Fruit fly (Drosophila melanogaster) whole organism, embryonic: ENCODE data around the gene CG7276.

ENCODE experiments used
- CG10147 ChIP-seq: fragments of 200-800 bp; sonication (Bioruptor generic); optimal IDR thresholded peaks from 2 replicates; lab custom pipeline; 2019; ENCODE audit warnings: missing biosample characterization, mild to moderate bottlenecking, missing genetic modification characterization, moderate library complexity
- CG1024 ChIP-seq: fragments of 200-800 bp; sonication (Bioruptor generic); IDR thresholded peaks from 2 replicates; pipeline ENCODE4 v1.3.6; 2022; ENCODE audit warnings: missing biosample characterization, missing genetic modification characterization
- CG10431 ChIP-seq: fragments of 200-800 bp; sonication (Bioruptor generic); optimal IDR thresholded peaks from 3 replicates; lab custom pipeline; 2018; ENCODE audit warnings: missing biosample characterization, mild to moderate bottlenecking, missing genetic modification characterization
- CG10565 ChIP-seq: fragments of 200-800 bp; sonication (Bioruptor generic); optimal IDR thresholded peaks from 3 replicates; lab custom pipeline; 2016; ENCODE audit warnings: missing biosample characterization, mild to moderate bottlenecking, missing genetic modification characterization
- CG1233 ChIP-seq: fragments of 200-800 bp; sonication (Bioruptor generic); optimal IDR thresholded peaks from 4 replicates; lab custom pipeline; 2018; ENCODE audit warnings: missing biosample characterization, mild to moderate bottlenecking, missing genetic modification characterization
- CG12391 ChIP-seq: fragments of 200-800 bp; sonication (Bioruptor generic); optimal IDR thresholded peaks from 3 replicates; lab custom pipeline; 2018; ENCODE audit warnings: missing biosample characterization, mild to moderate bottlenecking, missing genetic modification characterization, moderate library complexity
- CG12744 ChIP-seq: fragments of 200-800 bp; sonication (Bioruptor generic); optimal IDR thresholded peaks from 2 replicates; lab custom pipeline; 2016; ENCODE audit warnings: missing biosample characterization, missing genetic modification characterization
- CG13424 ChIP-seq: fragments of 200-800 bp; sonication (Bioruptor generic); optimal IDR thresholded peaks from 2 replicates; lab custom pipeline; 2019; ENCODE audit warnings: missing biosample characterization, mild to moderate bottlenecking, missing genetic modification characterization, moderate library complexity
- CG14860 ChIP-seq: fragments of 200-800 bp; sonication (Bioruptor generic); IDR thresholded peaks from 3 replicates; pipeline ENCODE4 v1.3.6; 2022; ENCODE audit warnings: missing biosample characterization, missing genetic modification characterization; ENCODE audit not compliant: partially characterized antibody
- CG16813 ChIP-seq: fragments of 200-800 bp; sonication (Bioruptor generic); IDR thresholded peaks from 3 replicates; pipeline ENCODE4 v1.3.6; 2022; ENCODE audit warnings: missing biosample characterization, missing genetic modification characterization; ENCODE audit not compliant: partially characterized antibody
- CG17359 ChIP-seq: fragments of 200-800 bp; sonication (Bioruptor generic); optimal IDR thresholded peaks from 3 replicates; lab custom pipeline; 2018; ENCODE audit warnings: missing biosample characterization, mild to moderate bottlenecking, missing genetic modification characterization, moderate library complexity
- CG1792 ChIP-seq: fragments of 200-800 bp; sonication (Bioruptor generic); optimal IDR thresholded peaks from 2 replicates; lab custom pipeline; 2016; ENCODE audit warnings: missing biosample characterization, missing genetic modification characterization
- CG18764 ChIP-seq: fragments of 200-800 bp; sonication (Bioruptor generic); optimal IDR thresholded peaks from 3 replicates; lab custom pipeline; 2016; ENCODE audit warnings: missing biosample characterization, missing genetic modification characterization
- CG2120 ChIP-seq: fragments of 200-800 bp; sonication (Bioruptor generic); optimal IDR thresholded peaks from 3 replicates; lab custom pipeline; 2016; ENCODE audit warnings: missing biosample characterization, missing genetic modification characterization
- CG3163 ChIP-seq: fragments of 200-800 bp; sonication (Bioruptor generic); optimal IDR thresholded peaks from 3 replicates; lab custom pipeline; 2016; ENCODE audit warnings: missing biosample characterization, missing genetic modification characterization
- CG3726 ChIP-seq: fragments of 200-800 bp; sonication (Bioruptor generic); IDR thresholded peaks from 3 replicates; pipeline ENCODE4, ENCODE4 v1.3.6; 2022; ENCODE audit warnings: missing biosample characterization, missing genetic modification characterization
- CG4282 ChIP-seq: fragments of 200-800 bp; sonication (Bioruptor generic); optimal IDR thresholded peaks from 2 replicates; lab custom pipeline; 2016; ENCODE audit warnings: missing biosample characterization, missing genetic modification characterization
- CG6254 ChIP-seq: fragments of 200-800 bp; sonication (Bioruptor generic); optimal IDR thresholded peaks from 3 replicates; lab custom pipeline; 2017; ENCODE audit warnings: mild to moderate bottlenecking, missing biosample characterization, missing genetic modification reagents, missing genetic modification characterization
- CG7357 ChIP-seq: fragments of 200-800 bp; sonication (Bioruptor generic); IDR thresholded peaks from 3 replicates; pipeline ENCODE4 v1.3.6; 2022; ENCODE audit warnings: missing biosample characterization, missing genetic modification characterization
- CG7786 ChIP-seq: fragments of 200-800 bp; sonication (Bioruptor generic); optimal IDR thresholded peaks from 2 replicates; lab custom pipeline; 2016; ENCODE audit warnings: missing biosample characterization, missing genetic modification characterization
- CG7963 ChIP-seq: fragments of 200-800 bp; sonication (Bioruptor generic); IDR thresholded peaks from 3 replicates; pipeline ENCODE4 v1.3.6; 2022; ENCODE audit warnings: missing biosample characterization, missing genetic modification characterization; ENCODE audit not compliant: partially characterized antibody
- CG8089 ChIP-seq: fragments of 200-800 bp; sonication (Bioruptor generic); optimal IDR thresholded peaks from 3 replicates; lab custom pipeline; 2016; ENCODE audit warnings: missing biosample characterization, missing genetic modification characterization
- CG8290 ChIP-seq, 3 experiments: fragments of 200-800 bp; sonication (Bioruptor generic); optimal IDR thresholded peaks; 2 replicates each; lab custom pipeline; 2016 to 2019; ENCODE audit warnings: missing biosample characterization in 3 of 3, missing genetic modification characterization in 3 of 3, mild to moderate bottlenecking in 2 of 3, moderate library complexity in 1 of 3
- CG8478 ChIP-seq: fragments of >200 bp; optimal IDR thresholded peaks from 2 replicates; lab custom pipeline; 2018
- CG9876 ChIP-seq: fragments of 200-800 bp; sonication (Bioruptor generic); optimal IDR thresholded peaks from 2 replicates; lab custom pipeline; 2016; ENCODE audit warnings: missing biosample characterization, missing genetic modification characterization
- Camta ChIP-seq: fragments of 200-800 bp; sonication (Bioruptor generic); optimal IDR thresholded peaks from 2 replicates; lab custom pipeline; 2016; ENCODE audit warnings: missing biosample characterization, missing genetic modification characterization
- Doc2 ChIP-seq: fragments of 200-800 bp; sonication (Bioruptor generic); IDR thresholded peaks from 2 replicates; pipeline ENCODE4 v1.3.6; 2022; ENCODE audit warnings: missing biosample characterization, missing genetic modification characterization
- E2f1 ChIP-seq: fragments of 200-800 bp; sonication (Bioruptor generic); IDR thresholded peaks from 2 replicates; pipeline ENCODE4 v1.3.6; 2022; ENCODE audit warnings: missing biosample characterization, missing genetic modification characterization
- Jarid2 ChIP-seq: fragments of 200-800 bp; sonication (Bioruptor generic); optimal IDR thresholded peaks from 3 replicates; lab custom pipeline; 2017; ENCODE audit warnings: mild to moderate bottlenecking, missing biosample characterization, missing genetic modification reagents, missing genetic modification characterization
- MBD-R2 ChIP-seq: fragments of 200-800 bp; sonication (Bioruptor generic); IDR thresholded peaks from 2 replicates; pipeline ENCODE4 v1.3.6; 2022; ENCODE audit warnings: missing biosample characterization, missing genetic modification characterization
- Mes4 ChIP-seq: fragments of 200-800 bp; sonication (Bioruptor generic); optimal IDR thresholded peaks from 2 replicates; lab custom pipeline; 2016; ENCODE audit warnings: missing biosample characterization, missing genetic modification characterization
- Opbp ChIP-seq: fragments of 200-800 bp; sonication (Bioruptor generic); IDR thresholded peaks from 3 replicates; pipeline ENCODE4 v1.3.6; 2022; ENCODE audit warnings: missing biosample characterization, missing genetic modification characterization; ENCODE audit not compliant: partially characterized antibody
- PHDP ChIP-seq: fragments of 200-800 bp; sonication (Bioruptor generic); optimal IDR thresholded peaks from 3 replicates; lab custom pipeline; 2018; ENCODE audit warnings: missing biosample characterization, mild to moderate bottlenecking, missing genetic modification characterization, moderate library complexity
- Spps ChIP-seq: fragments of 200-800 bp; sonication (Bioruptor generic); optimal IDR thresholded peaks from 2 replicates; lab custom pipeline; 2018; ENCODE audit warnings: missing biosample characterization, mild to moderate bottlenecking, missing genetic modification characterization
- Ssrp ChIP-seq: fragments of 200-800 bp; sonication (Bioruptor generic); optimal IDR thresholded peaks from 2 replicates; lab custom pipeline; 2018; ENCODE audit warnings: missing biosample characterization, mild to moderate bottlenecking, missing genetic modification characterization, moderate library complexity
- az2 ChIP-seq: fragments of 200-800 bp; sonication (Bioruptor generic); optimal IDR thresholded peaks from 3 replicates; lab custom pipeline; 2016; ENCODE audit warnings: missing biosample characterization, missing genetic modification characterization
- br ChIP-seq: fragments of >200 bp; optimal IDR thresholded peaks from 2 replicates; lab custom pipeline; 2017
- caup ChIP-seq: fragments of 200-800 bp; sonication (Bioruptor generic); optimal IDR thresholded peaks from 3 replicates; lab custom pipeline; 2017; ENCODE audit warnings: missing biosample characterization, mild to moderate bottlenecking, missing genetic modification characterization, moderate library complexity; ENCODE audit not compliant: severe bottlenecking
- cg ChIP-seq: fragments of 200-800 bp; sonication (Bioruptor generic); optimal IDR thresholded peaks from 3 replicates; lab custom pipeline; 2019; ENCODE audit warnings: missing biosample characterization, mild to moderate bottlenecking, missing genetic modification characterization, moderate library complexity
- fd3F ChIP-seq: fragments of 200-800 bp; sonication (Bioruptor generic); optimal IDR thresholded peaks from 2 replicates; lab custom pipeline; 2018; ENCODE audit warnings: missing biosample characterization, mild to moderate bottlenecking, missing genetic modification characterization, moderate library complexity
- gro ChIP-seq: fragments of 200-800 bp; sonication (Bioruptor generic); optimal IDR thresholded peaks from 2 replicates; lab custom pipeline; 2016; ENCODE audit warnings: missing biosample characterization, missing genetic modification characterization
- jumu ChIP-seq: fragments of 200-800 bp; sonication (Bioruptor generic); optimal IDR thresholded peaks from 3 replicates; lab custom pipeline; 2016; ENCODE audit warnings: missing biosample characterization, missing genetic modification characterization
- klu ChIP-seq: fragments of 200-800 bp; sonication (Bioruptor generic); IDR thresholded peaks from 2 replicates; pipeline ENCODE4 v1.3.6; 2022; ENCODE audit warnings: missing biosample characterization, missing genetic modification characterization
- oc ChIP-seq: fragments of 200-800 bp; sonication (Bioruptor generic); optimal IDR thresholded peaks from 2 replicates; lab custom pipeline; 2018; ENCODE audit warnings: missing biosample characterization, mild to moderate bottlenecking, missing genetic modification characterization, moderate library complexity
- pb ChIP-seq: fragments of 200-800 bp; sonication (Bioruptor generic); optimal IDR thresholded peaks from 3 replicates; lab custom pipeline; 2016; ENCODE audit warnings: missing biosample characterization, missing genetic modification characterization
- pum ChIP-seq: fragments of 200-800 bp; sonication (Bioruptor generic); optimal IDR thresholded peaks from 2 replicates; lab custom pipeline; 2016; ENCODE audit warnings: missing biosample characterization, missing genetic modification characterization
- sim ChIP-seq: fragments of 200-800 bp; sonication (Bioruptor generic); IDR thresholded peaks from 2 replicates; pipeline ENCODE4 v1.3.6; 2022; ENCODE audit warnings: missing biosample characterization, missing genetic modification characterization
- sob ChIP-seq: fragments of 200-800 bp; sonication (Bioruptor generic); IDR thresholded peaks from 2 replicates; pipeline ENCODE4 v1.3.6; 2022; ENCODE audit warnings: missing biosample characterization, missing genetic modification characterization
- sr ChIP-seq: fragments of 200-800 bp; sonication (Bioruptor generic); IDR thresholded peaks from 3 replicates; pipeline ENCODE4 v1.3.6; 2022; ENCODE audit warnings: missing biosample characterization, missing genetic modification characterization

Gene CG7276

DNA sequence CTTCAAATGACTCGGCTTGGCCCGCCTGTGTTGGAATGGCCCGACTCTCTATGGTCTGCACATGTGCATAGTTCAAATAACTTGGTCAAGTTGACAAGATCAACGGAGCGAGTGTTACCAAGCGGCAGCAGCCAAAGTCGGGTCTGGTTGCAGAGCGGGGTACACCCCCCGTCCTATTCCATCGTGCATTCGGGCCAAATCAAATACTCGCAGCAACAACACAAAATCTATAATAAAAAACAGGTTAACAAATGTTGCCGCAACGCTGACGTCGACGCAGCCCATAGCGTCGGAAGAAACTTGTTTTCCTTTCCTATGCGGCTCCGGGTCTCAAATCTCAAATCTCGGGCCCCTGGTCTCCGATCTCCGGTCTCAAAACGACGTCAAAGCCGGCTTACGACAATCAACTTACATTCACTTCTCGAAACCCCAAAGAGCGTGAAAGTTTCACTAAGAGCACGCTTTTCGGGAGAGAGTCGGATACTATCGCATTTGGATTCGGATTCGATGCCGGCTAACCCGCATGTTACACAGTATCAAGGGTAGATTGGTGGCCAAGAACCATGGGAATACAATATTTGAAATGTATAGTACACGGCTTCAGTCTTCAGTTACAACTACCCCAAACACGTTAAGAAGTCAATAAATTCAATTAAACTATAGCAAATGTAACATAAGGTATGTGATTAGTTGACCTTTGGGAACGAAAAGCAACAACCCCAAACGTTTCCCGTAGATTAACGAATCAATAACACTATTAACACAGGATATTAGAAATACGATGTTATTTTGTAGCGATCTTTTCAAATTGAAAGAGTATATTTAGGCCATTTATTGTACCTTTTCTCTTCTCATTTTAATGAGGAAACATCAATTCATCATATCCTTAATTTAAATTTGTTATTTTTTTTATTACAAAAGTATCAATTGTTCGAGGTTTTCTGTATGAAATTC, 36.5 kb downstream of the CG7276 start (continued):
- peak; percentile 46 for TF ChIP-seq Mes4 (GFP tag; lab: Kevin White, UChicago)
- TF ChIP-seq az2: peak; percentile 65
- TF ChIP-seq Ssrp (tag; lab: Kevin White, UChicago): peak; percentile 65
- no peak for TF ChIP-seq CG10565 (GFP tag; lab: Kevin White, UChicago)
- TF ChIP-seq CG6254 (GFP tag; lab: Kevin White, UChicago): no peak
- peak; percentile 51 for TF ChIP-seq Camta
- TF ChIP-seq CG7786 (GFP tag; lab: Kevin White, UChicago): peak; percentile 42
- no peak for TF ChIP-seq CG8478 (lab: Kevin White, UChicago)
- peak; percentile 49 for TF ChIP-seq jumu
- no peak for TF ChIP-seq sob (GFP tag; lab: Robert Waterston, UW)
- no peak for TF ChIP-seq CG3726
- TF ChIP-seq gro (GFP tag; lab: Kevin White, UChicago): peak; percentile 48
- TF ChIP-seq CG8290 (GFP tag; optimal IDR thresholded peaks at IDR 0.05; lab: Kevin White, UChicago): peak; percentile 41
- TF ChIP-seq CG8290 (tag; optimal IDR thresholded peaks at IDR 0.05; lab: Kevin White, UChicago): peak in 1 of 2 experiments; percentile 46
- TF ChIP-seq pb (GFP tag; lab: Kevin White, UChicago): no peak
- no peak for TF ChIP-seq CG12744 (GFP tag; lab: Kevin White, UChicago)
- peak; percentile 13 for TF ChIP-seq CG1792
- no peak for TF ChIP-seq CG7357 (GFP tag; lab: Robert Waterston, UW)
- TF ChIP-seq CG12391: peak; percentile 69
- TF ChIP-seq CG9876 (GFP tag; lab: Kevin White, UChicago): no peak
- peak; percentile 39 for TF ChIP-seq CG10147 (GFP tag; lab: Kevin White, UChicago)
- no peak for TF ChIP-seq CG16813 (GFP tag; lab: Robert Waterston, UW)
- TF ChIP-seq CG1024 (GFP tag; lab: Robert Waterston, UW): no peak
- TF ChIP-seq CG7963: no peak
- peak; percentile 33 for TF ChIP-seq fd3F (GFP tag; lab: Kevin White, UChicago)
- TF ChIP-seq cg (GFP tag; lab: Kevin White, UChicago): no peak
- TF ChIP-seq E2f1 (GFP tag; lab: Robert Waterston, UW): 0 out of 2 replicates have a peak, but pooled peaks have one; percentile 20
- no peak for TF ChIP-seq CG4282 (GFP tag; lab: Kevin White, UChicago)
- TF ChIP-seq CG18764 (GFP tag; lab: Kevin White, UChicago): no peak
- no peak for TF ChIP-seq klu
- TF ChIP-seq CG13424 (tag; lab: Kevin White, UChicago): peak; percentile 68
- peak; percentile 59 for TF ChIP-seq pum (GFP tag; lab: Kevin White, UChicago)
- no peak for TF ChIP-seq Jarid2 (GFP tag; lab: Kevin White, UChicago)
- no peak for TF ChIP-seq sr (GFP tag; lab: Robert Waterston, UW)
- peak; percentile 35 for TF ChIP-seq PHDP
- no peak for TF ChIP-seq MBD-R2 (GFP tag; lab: Robert Waterston, UW)
- no peak for TF ChIP-seq Opbp (GFP tag; lab: Robert Waterston, UW)
- peak; percentile 67 for TF ChIP-seq CG1233 (GFP tag; lab: Kevin White, UChicago)
- TF ChIP-seq CG3163 (GFP tag; lab: Kevin White, UChicago): peak; percentile 93
- TF ChIP-seq Spps: no peak
- TF ChIP-seq CG2120 (GFP tag; lab: Kevin White, UChicago): peak; percentile 76
- TF ChIP-seq CG10431 (GFP tag; lab: Kevin White, UChicago): peak; percentile 15
- no peak for TF ChIP-seq oc
- no peak for TF ChIP-seq br (lab: Kevin White, UChicago)
- TF ChIP-seq Doc2: no peak
- TF ChIP-seq sim (GFP tag; lab: Robert Waterston, UW): no peak
- TF ChIP-seq CG8089: peak; percentile 2
- TF ChIP-seq CG17359 (tag; lab: Kevin White, UChicago): peak; percentile 46
- peak; percentile 44 for TF ChIP-seq caup (GFP tag; lab: Kevin White, UChicago)
- no peak for TF ChIP-seq CG14860 (GFP tag; lab: Robert Waterston, UW)
